Fruit fly (Drosophila melanogaster): ENCODE data around the gene CG3436.
A peak's percentile ranks its signal among the peaks of the same experiment; 100 is the strongest.

The CG3436 gene

DNA sequence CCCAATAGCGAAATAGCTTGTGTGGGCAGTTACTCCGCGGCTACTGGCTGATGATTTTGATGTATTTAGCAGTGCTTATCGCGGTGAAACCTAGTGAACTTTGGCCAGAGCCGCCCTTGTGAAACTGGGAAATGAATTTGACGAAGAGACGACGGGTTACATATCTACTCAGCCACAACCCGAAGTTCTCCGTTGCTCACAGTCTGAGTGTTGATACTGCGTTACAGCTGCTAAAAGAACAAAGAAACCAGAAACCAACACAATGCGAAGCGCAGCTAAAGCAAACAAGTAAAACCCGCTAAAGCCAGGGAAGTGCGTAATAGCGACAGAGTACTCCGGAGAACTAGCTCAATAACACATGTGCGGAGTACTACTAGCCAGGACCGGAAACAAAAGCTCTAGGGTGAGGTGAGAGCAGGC, 27.5 kb upstream of the CG3436 start (continued):
- TF ChIP-seq CG8290 (GFP tag; optimal IDR thresholded peaks at IDR 0.05) (no peak), CG8290 (tag; optimal IDR thresholded peaks at IDR 0.05) (peak in 1 of 2 experiments; percentile 25), cato (GFP tag; optimal IDR thresholded peaks at IDR 0.05; ENCODE audit: borderline replicate concordance) (no peak), CG14965 (GFP tag; optimal IDR thresholded peaks at IDR 0.05; ENCODE audit: borderline replicate concordance) (no peak), CG13424 (tag; optimal IDR thresholded peaks at IDR 0.05) (no peak), CG4820 (GFP tag; optimal IDR thresholded peaks at IDR 0.05) (no peak), sisA (GFP tag; IDR thresholded peaks at IDR 0.05) (no peak), Dfd (GFP tag; optimal IDR thresholded peaks at IDR 0.05) (no peak), trh (GFP tag; optimal IDR thresholded peaks at IDR 0.05) (no peak), CHES-1-like (GFP tag; optimal IDR thresholded peaks at IDR 0.05) (no peak), CG1603 (tag; optimal IDR thresholded peaks at IDR 0.05) (no peak), MBD-R2 (GFP tag; IDR thresholded peaks at IDR 0.05) (no peak), pros (GFP tag; optimal IDR thresholded peaks at IDR 0.05) (no peak), Jarid2 (GFP tag; optimal IDR thresholded peaks at IDR 0.05) (no peak), CG9215 (GFP tag; IDR thresholded peaks at IDR 0.05) (no peak), luna (GFP tag; optimal IDR thresholded peaks at IDR 0.05) (no peak), Usf (GFP tag; optimal IDR thresholded peaks at IDR 0.05) (no peak), pita (GFP tag; optimal IDR thresholded peaks at IDR 0.05) (no peak), CG7786 (GFP tag; optimal IDR thresholded peaks at IDR 0.05) (no peak), mld (GFP tag; IDR thresholded peaks at IDR 0.05; ENCODE audit: partially characterized antibody) (no peak), onecut (GFP tag; IDR thresholded peaks at IDR 0.05) (no peak), chif (GFP tag; optimal IDR thresholded peaks at IDR 0.05) (no peak), phol (tag; optimal IDR thresholded peaks at IDR 0.05) (no peak), CG10209 (GFP tag; optimal IDR thresholded peaks at IDR 0.05) (peak; percentile 10), Hmr (GFP tag; optimal IDR thresholded peaks at IDR 0.05) (peak; percentile 28), CG11085 (GFP tag; IDR thresholded peaks at IDR 0.05) (no peak), fd3F (GFP tag; optimal IDR thresholded peaks at IDR 0.05) (no peak), CG16863 (GFP tag; optimal IDR thresholded peaks at IDR 0.05) (no peak), twi (tag; optimal IDR thresholded peaks at IDR 0.05) (no peak), CG12744 (GFP tag; optimal IDR thresholded peaks at IDR 0.05) (no peak), ara (GFP tag; IDR thresholded peaks at IDR 0.05) (no peak), Six4 (GFP tag; optimal IDR thresholded peaks at IDR 0.05) (no peak), CG11696 (GFP tag; IDR thresholded peaks at IDR 0.05) (0 out of 2 replicates have a peak, but pooled peaks have one; percentile 18), nau (GFP tag; optimal IDR thresholded peaks at IDR 0.05) (no peak), ci (GFP tag; IDR thresholded peaks at IDR 0.05) (0 out of 3 replicates have a peak, but pooled peaks have one; percentile 22), CG17385 (GFP tag; optimal IDR thresholded peaks at IDR 0.05) (peak; percentile 21), HHEX (GFP tag; optimal IDR thresholded peaks at IDR 0.05) (no peak), CG17829 (tag; optimal IDR thresholded peaks at IDR 0.05) (no peak), pum (GFP tag; optimal IDR thresholded peaks at IDR 0.05) (no peak), CG7271 (tag; optimal IDR thresholded peaks at IDR 0.05) (no peak), gcm2 (GFP tag; optimal IDR thresholded peaks at IDR 0.05) (no peak), Med (GFP tag) (no peak), esg (GFP tag; conservative IDR thresholded peaks at IDR 0.05) (no peak), bsh (GFP tag; optimal IDR thresholded peaks at IDR 0.05) (no peak), dati (GFP tag; IDR thresholded peaks at IDR 0.05) (no peak), so (GFP tag; IDR thresholded peaks at IDR 0.05) (no peak), Max (GFP tag; optimal IDR thresholded peaks at IDR 0.05) (no peak), CG1529 (GFP tag; optimal IDR thresholded peaks at IDR 0.05) (no peak), inv (GFP tag; IDR thresholded peaks at IDR 0.05; ENCODE audit: partially characterized antibody) (no peak), fd96Cb (tag; optimal IDR thresholded peaks at IDR 0.05) (no peak), otp (GFP tag; IDR thresholded peaks at IDR 0.05) (0 out of 3 replicates have a peak, but pooled peaks have one; percentile 8), CG11093 (GFP tag; IDR thresholded peaks at IDR 0.05) (no peak)

Measured in whole organism, embryonic.